Fruit fly (Drosophila melanogaster) whole organism, prepupa: ENCODE results near the gene Miro.

Experiments
- Blimp-1 ChIP-seq: fragments of 200-800 bp; sonication (Bioruptor generic); optimal IDR thresholded peaks from 3 replicates; lab custom pipeline; 2017; ENCODE audit warnings: missing biosample characterization, missing genetic modification characterization, mild to moderate bottlenecking, moderate library complexity, missing genetic modification reagents
- CG10631 ChIP-seq: fragments of 200-800 bp; sonication (Bioruptor generic); optimal IDR thresholded peaks from 2 replicates; lab custom pipeline; 2016; ENCODE audit warnings: missing biosample characterization, missing genetic modification characterization
- CG10669 ChIP-seq: fragments of 200-800 bp; sonication (Bioruptor generic); optimal IDR thresholded peaks from 3 replicates; lab custom pipeline; 2018; ENCODE audit warnings: missing biosample characterization, mild to moderate bottlenecking, missing genetic modification characterization, moderate library complexity
- CG11762 ChIP-seq: fragments of 200-800 bp; sonication (Bioruptor generic); optimal IDR thresholded peaks from 3 replicates; lab custom pipeline; 2016; ENCODE audit warnings: missing biosample characterization, missing genetic modification characterization; ENCODE audit not compliant: insufficient read depth
- CG11902 ChIP-seq: fragments of 200-800 bp; sonication (Bioruptor generic); optimal IDR thresholded peaks from 3 replicates; lab custom pipeline; 2016; ENCODE audit warnings: missing biosample characterization, missing genetic modification characterization
- CG15336 ChIP-seq: fragments of 200-800 bp; sonication (Bioruptor generic); IDR thresholded peaks from 2 replicates; pipeline ENCODE4 v1.3.6; 2022; ENCODE audit warnings: missing biosample characterization, missing genetic modification characterization
- CG16779 ChIP-seq: fragments of 200-800 bp; sonication (Bioruptor generic); optimal IDR thresholded peaks from 3 replicates; lab custom pipeline; 2017; ENCODE audit warnings: missing biosample characterization, mild to moderate bottlenecking, missing genetic modification characterization
- CG3032 ChIP-seq: fragments of 200-800 bp; optimal IDR thresholded peaks from 2 replicates; lab custom pipeline; 2019; ENCODE audit warnings: missing biosample characterization, mild to moderate bottlenecking, missing genetic modification characterization, moderate library complexity
- CG31627 ChIP-seq: fragments of 200-800 bp; sonication (Bioruptor generic); optimal IDR thresholded peaks from 3 replicates; lab custom pipeline; 2016; ENCODE audit warnings: missing biosample characterization, missing genetic modification characterization
- CG32006 ChIP-seq: fragments of 200-800 bp; sonication (Bioruptor generic); optimal IDR thresholded peaks from 3 replicates; lab custom pipeline; 2017; ENCODE audit warnings: missing biosample characterization, mild to moderate bottlenecking, missing genetic modification characterization
- CG34406 ChIP-seq: fragments of 200-800 bp; sonication (Bioruptor generic); optimal IDR thresholded peaks from 3 replicates; lab custom pipeline; 2016; ENCODE audit warnings: missing biosample characterization, missing genetic modification characterization
- CG3919 ChIP-seq: fragments of 200-800 bp; sonication (Bioruptor generic); optimal IDR thresholded peaks from 3 replicates; lab custom pipeline; 2016; ENCODE audit warnings: missing biosample characterization, missing genetic modification characterization
- CG4318 ChIP-seq: fragments of 200-800 bp; sonication (Bioruptor generic); optimal IDR thresholded peaks from 3 replicates; lab custom pipeline; 2017; ENCODE audit warnings: missing biosample characterization, mild to moderate bottlenecking, missing genetic modification characterization
- CG6792 ChIP-seq: fragments of 200-800 bp; sonication (Bioruptor generic); optimal IDR thresholded peaks from 3 replicates; lab custom pipeline; 2016; ENCODE audit warnings: missing biosample characterization, missing genetic modification characterization
- CG6808 ChIP-seq: fragments of 200-800 bp; sonication (Bioruptor generic); optimal IDR thresholded peaks from 3 replicates; lab custom pipeline; 2017; ENCODE audit warnings: missing biosample characterization, missing genetic modification characterization, mild to moderate bottlenecking, moderate library complexity, missing genetic modification reagents
- CG7368 ChIP-seq: fragments of 200-800 bp; sonication (Bioruptor generic); optimal IDR thresholded peaks from 3 replicates; lab custom pipeline; 2016; ENCODE audit warnings: missing biosample characterization, missing genetic modification characterization
- CG8119 ChIP-seq: fragments of 200-800 bp; sonication (Bioruptor generic); IDR thresholded peaks from 3 replicates; pipeline ENCODE4 v1.3.6; 2022; ENCODE audit warnings: missing biosample characterization, missing genetic modification characterization
- CG8632 ChIP-seq: fragments of 200-800 bp; sonication (Bioruptor generic); optimal IDR thresholded peaks from 3 replicates; lab custom pipeline; 2016; ENCODE audit warnings: missing biosample characterization, missing genetic modification characterization
- CG9139 ChIP-seq: fragments of 200-800 bp; sonication (Bioruptor generic); optimal IDR thresholded peaks from 3 replicates; lab custom pipeline; 2017; ENCODE audit warnings: missing biosample characterization, mild to moderate bottlenecking, missing genetic modification characterization
- Eip75B ChIP-seq: fragments of 200-800 bp; sonication (Bioruptor generic); optimal IDR thresholded peaks from 3 replicates; lab custom pipeline; 2016; ENCODE audit warnings: missing biosample characterization, missing genetic modification characterization
- Eip78C ChIP-seq: fragments of 200-800 bp; sonication (Bioruptor generic); peaks from one replicate; lab custom pipeline; 2016; ENCODE audit warnings: missing biosample characterization, missing genetic modification characterization
- Ets21C ChIP-seq: fragments of 200-800 bp; sonication (Bioruptor generic); optimal IDR thresholded peaks from 3 replicates; lab custom pipeline; 2016; ENCODE audit warnings: missing biosample characterization, missing genetic modification characterization
- Ets96B ChIP-seq: fragments of 200-800 bp; optimal IDR thresholded peaks from 2 replicates; lab custom pipeline; 2019; ENCODE audit warnings: missing biosample characterization, mild to moderate bottlenecking, missing genetic modification characterization, moderate library complexity
- Hr39 ChIP-seq: fragments of 200-800 bp; sonication (Bioruptor generic); optimal IDR thresholded peaks from 2 replicates; lab custom pipeline; 2016; ENCODE audit warnings: missing biosample characterization, missing genetic modification characterization
- Lpt ChIP-seq: fragments of 200-800 bp; sonication (Bioruptor generic); optimal IDR thresholded peaks from 3 replicates; lab custom pipeline; 2016; ENCODE audit warnings: missing biosample characterization, missing genetic modification characterization
- Met ChIP-seq: fragments of 200-800 bp; sonication (Bioruptor generic); optimal IDR thresholded peaks from 3 replicates; lab custom pipeline; 2016; ENCODE audit warnings: missing biosample characterization, missing genetic modification characterization
- OdsH ChIP-seq: fragments of 200-800 bp; sonication (Bioruptor generic); optimal IDR thresholded peaks from 3 replicates; lab custom pipeline; 2016; ENCODE audit warnings: missing biosample characterization, missing genetic modification characterization
- Smox ChIP-seq: fragments of 200-800 bp; sonication (Bioruptor generic); optimal IDR thresholded peaks from 3 replicates; lab custom pipeline; 2016; ENCODE audit warnings: missing biosample characterization, missing genetic modification characterization
- Sox14 ChIP-seq: fragments of 200-800 bp; sonication (Bioruptor generic); optimal IDR thresholded peaks from 3 replicates; lab custom pipeline; 2016; ENCODE audit warnings: missing biosample characterization, missing genetic modification characterization
- achi ChIP-seq: fragments of 200-800 bp; sonication (Bioruptor generic); optimal IDR thresholded peaks from 3 replicates; lab custom pipeline; 2016; ENCODE audit warnings: missing biosample characterization, missing genetic modification characterization
- acj6 ChIP-seq: fragments of 200-800 bp; sonication (Bioruptor generic); optimal IDR thresholded peaks from 3 replicates; lab custom pipeline; 2016; ENCODE audit warnings: missing biosample characterization, missing genetic modification characterization
- cyc ChIP-seq: fragments of 200-800 bp; sonication (Bioruptor generic); optimal IDR thresholded peaks from 3 replicates; lab custom pipeline; 2016; ENCODE audit warnings: missing biosample characterization, missing genetic modification characterization
- dac ChIP-seq: fragments of 200-800 bp; sonication (Bioruptor generic); optimal IDR thresholded peaks from 2 replicates; lab custom pipeline; 2017; ENCODE audit warnings: missing biosample characterization, mild to moderate bottlenecking, missing genetic modification characterization
- dsx ChIP-seq: fragments of 200-800 bp; optimal IDR thresholded peaks from 3 replicates; lab custom pipeline; 2019; ENCODE audit warnings: missing biosample characterization, mild to moderate bottlenecking, missing genetic modification characterization, moderate library complexity; ENCODE audit not compliant: poor library complexity, severe bottlenecking
- eg ChIP-seq: fragments of 200-800 bp; sonication (Bioruptor generic); IDR thresholded peaks from 3 replicates; pipeline ENCODE4 v1.3.6; 2022; ENCODE audit warnings: missing biosample characterization, missing genetic modification characterization
- esn ChIP-seq: fragments of 200-800 bp; sonication (Bioruptor generic); optimal IDR thresholded peaks from 2 replicates; lab custom pipeline; 2016; ENCODE audit warnings: missing biosample characterization, mild to moderate bottlenecking, missing genetic modification characterization, moderate library complexity
- fd59A ChIP-seq: fragments of 200-800 bp; sonication (Bioruptor generic); optimal IDR thresholded peaks from 2 replicates; lab custom pipeline; 2017; ENCODE audit warnings: missing biosample characterization, mild to moderate bottlenecking, missing genetic modification characterization, missing genetic modification reagents
- fd85E ChIP-seq: fragments of 200-800 bp; sonication (Bioruptor generic); optimal IDR thresholded peaks from 3 replicates; lab custom pipeline; 2016; ENCODE audit warnings: missing biosample characterization, missing genetic modification characterization
- lz ChIP-seq: fragments of 200-800 bp; sonication (Bioruptor generic); optimal IDR thresholded peaks from 3 replicates; lab custom pipeline; 2016; ENCODE audit warnings: missing biosample characterization, missing genetic modification characterization
- net ChIP-seq: fragments of 200-800 bp; sonication (Bioruptor generic); optimal IDR thresholded peaks from 3 replicates; lab custom pipeline; 2016; ENCODE audit warnings: missing biosample characterization, missing genetic modification characterization
- pdm3 ChIP-seq: fragments of 200-800 bp; sonication (Bioruptor generic); optimal IDR thresholded peaks from 3 replicates; lab custom pipeline; 2016; ENCODE audit warnings: missing biosample characterization, missing genetic modification characterization
- salr ChIP-seq, 2 experiments: fragments of 200-800 bp; sonication (Bioruptor generic); optimal IDR thresholded peaks; 3 replicates each; lab custom pipeline; 2016 to 2018; ENCODE audit warnings: missing biosample characterization in 2 of 2, missing genetic modification characterization in 2 of 2, mild to moderate bottlenecking in 1 of 2
- spab ChIP-seq: fragments of 200-800 bp; sonication (Bioruptor generic); optimal IDR thresholded peaks from 2 replicates; lab custom pipeline; 2017; ENCODE audit warnings: missing biosample characterization, mild to moderate bottlenecking, missing genetic modification characterization, missing genetic modification reagents
- svp ChIP-seq: fragments of 200-800 bp; sonication (Bioruptor generic); peaks from one replicate; lab custom pipeline; 2016; ENCODE audit warnings: missing biosample characterization, missing genetic modification characterization
- topi ChIP-seq: fragments of 200-800 bp; sonication (Bioruptor generic); optimal IDR thresholded peaks from 3 replicates; lab custom pipeline; 2016; ENCODE audit warnings: missing biosample characterization, missing genetic modification characterization
- vri ChIP-seq: fragments of 200-800 bp; sonication (Bioruptor generic); optimal IDR thresholded peaks from 3 replicates; lab custom pipeline; 2016; ENCODE audit warnings: missing biosample characterization, mild to moderate bottlenecking, missing genetic modification characterization

Miro gene

dm6 chr3R:24017648-24018047 is 21.0 kb downstream of the Miro start (continued):
- TF ChIP-seq pdm3 (peak; percentile 11), CG11902 (GFP tag; lab: Kevin White, UChicago) (no peak), CG32006 (GFP tag; lab: Kevin White, UChicago) (peak; percentile 57), CG4318 (no peak), svp (no peak), spab (GFP tag; lab: Kevin White, UChicago) (no peak), CG11762 (GFP tag; lab: Kevin White, UChicago) (no peak), dsx (GFP tag; lab: Kevin White, UChicago) (no peak), CG3919 (GFP tag; lab: Kevin White, UChicago) (no peak), eg (GFP tag; lab: Robert Waterston, UW) (0 out of 3 replicates have a peak, but pooled peaks have one; percentile 56), Eip78C (GFP tag; lab: Kevin White, UChicago) (peak; percentile 45), dac (GFP tag; lab: Kevin White, UChicago) (no peak), CG7368 (GFP tag; lab: Kevin White, UChicago) (no peak), fd59A (no peak), Sox14 (GFP tag; lab: Kevin White, UChicago) (no peak), OdsH (GFP tag; lab: Kevin White, UChicago) (no peak), salr (GFP tag; optimal IDR thresholded peaks at IDR 0.05; lab: Kevin White, UChicago) (no peak), Blimp-1 (no peak), lz (GFP tag; lab: Kevin White, UChicago) (no peak), Smox (GFP tag; lab: Kevin White, UChicago) (no peak), vri (GFP tag; lab: Kevin White, UChicago) (no peak)

DNA sequence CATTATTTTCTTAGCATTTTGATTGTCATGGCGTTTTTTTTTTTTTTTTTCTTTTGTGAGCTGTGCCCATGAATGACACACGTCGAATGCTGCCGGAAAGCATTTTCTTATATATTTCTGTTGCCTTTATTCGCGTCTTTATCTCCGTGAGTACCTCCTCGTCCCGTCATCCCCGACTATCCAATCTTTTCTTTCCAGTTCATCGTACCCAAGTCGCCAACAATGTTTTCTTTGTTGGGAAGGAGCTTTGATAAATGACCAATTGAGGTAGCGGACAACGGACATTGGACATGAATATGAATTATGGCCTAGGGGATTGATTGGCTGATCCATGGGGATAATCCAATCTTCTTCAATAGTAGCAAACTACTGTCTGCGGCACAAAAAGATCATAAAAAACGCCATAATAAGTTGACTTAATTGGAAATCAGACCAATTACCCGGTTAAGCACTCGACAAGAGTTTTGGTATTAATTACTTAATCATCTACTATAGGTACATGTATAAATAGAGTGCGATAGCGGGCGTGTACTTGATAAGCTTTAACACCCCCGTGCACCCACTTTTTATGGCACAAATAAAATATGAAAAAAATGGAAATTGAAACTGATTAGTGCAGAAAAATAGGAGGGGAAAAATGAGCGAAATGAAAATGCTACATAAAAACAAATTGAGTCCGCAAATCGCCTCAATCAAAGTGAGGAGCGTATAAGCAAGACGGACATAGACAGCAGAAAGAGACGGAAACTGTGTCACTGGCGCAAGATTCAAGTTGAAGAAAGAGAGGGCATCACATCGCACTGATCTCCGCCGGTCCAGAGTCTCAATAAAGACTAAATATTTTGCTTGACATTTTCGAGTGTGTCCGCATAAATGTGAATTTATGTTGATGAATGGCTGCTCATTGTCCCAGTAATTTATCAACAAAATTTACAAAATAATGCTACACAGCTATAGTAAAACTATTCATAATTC is 22.4 kb downstream of the Miro start:
- TF ChIP-seq CG15336 (GFP tag; lab: Robert Waterston, UW) (0 out of 2 replicates have a peak, but pooled peaks have one; percentile 26), cyc (GFP tag; lab: Kevin White, UChicago) (no peak), Ets96B (tag; lab: Kevin White, UChicago) (no peak), Ets21C (GFP tag; lab: Kevin White, UChicago) (no peak), fd59A (no peak), dsx (GFP tag; lab: Kevin White, UChicago) (peak; percentile 31), Hr39 (GFP tag; lab: Kevin White, UChicago) (no peak), CG6792 (GFP tag; lab: Kevin White, UChicago) (no peak), Met (GFP tag; lab: Kevin White, UChicago) (no peak), CG8119 (0 out of 3 replicates have a peak, but pooled peaks have one; percentile 13), CG6808 (no peak), eg (GFP tag; lab: Robert Waterston, UW) (no peak), esn (GFP tag; lab: Kevin White, UChicago) (no peak), CG11902 (GFP tag; lab: Kevin White, UChicago) (no peak), Eip75B (GFP tag; lab: Kevin White, UChicago) (peak; percentile 13), CG9139 (GFP tag; lab: Kevin White, UChicago) (no peak), CG34406 (GFP tag; lab: Kevin White, UChicago) (no peak), CG31627 (GFP tag; lab: Kevin White, UChicago) (no peak), topi (GFP tag; lab: Kevin White, UChicago) (no peak), spab (GFP tag; lab: Kevin White, UChicago) (no peak), pdm3 (no peak), net (GFP tag; lab: Kevin White, UChicago) (no peak), achi (GFP tag; lab: Kevin White, UChicago) (no peak), Sox14 (GFP tag; lab: Kevin White, UChicago) (peak; percentile 85), svp (peak; percentile 86), CG16779 (no peak), CG32006 (GFP tag; lab: Kevin White, UChicago) (no peak), CG10669 (GFP tag; lab: Kevin White, UChicago) (no peak), acj6 (no peak), OdsH (GFP tag; lab: Kevin White, UChicago) (no peak), CG10631 (GFP tag; lab: Kevin White, UChicago) (no peak), CG7368 (GFP tag; lab: Kevin White, UChicago) (no peak), CG8632 (GFP tag; lab: Kevin White, UChicago) (no peak), CG11762 (GFP tag; lab: Kevin White, UChicago) (no peak), fd85E (GFP tag; lab: Kevin White, UChicago) (no peak), Lpt (GFP tag; lab: Kevin White, UChicago) (no peak), CG3919 (GFP tag; lab: Kevin White, UChicago) (no peak), CG3032 (no peak), lz (GFP tag; lab: Kevin White, UChicago) (no peak)
